Fruit fly (Drosophila melanogaster): Measurements from ENCODE around the gene CG7142.

Gene CG7142

DNA sequence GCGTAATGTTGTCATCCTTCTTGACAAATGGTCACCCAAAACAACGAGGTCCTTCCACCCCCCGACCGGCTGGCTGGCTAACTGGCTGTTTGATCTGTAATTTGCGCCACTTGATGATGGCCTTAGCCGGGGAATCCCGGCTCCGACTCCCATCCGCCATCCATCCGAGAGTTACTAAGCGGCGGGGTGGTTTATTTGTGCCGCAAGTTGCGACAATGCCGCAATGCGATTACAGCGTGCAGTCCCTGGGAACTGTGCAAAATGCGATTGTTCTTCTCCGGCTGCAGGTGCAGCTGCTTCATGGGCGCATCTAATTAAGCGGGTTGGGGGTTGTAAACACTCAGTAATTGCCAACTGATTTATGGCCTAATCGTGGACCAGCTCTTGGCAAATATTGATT is 19.3 kb downstream of the CG7142 start:
- TF ChIP-seq emc (GFP tag; optimal IDR thresholded peaks at IDR 0.05), result no peak
- peak; percentile 71 for TF ChIP-seq gsb-n (tag; optimal IDR thresholded peaks at IDR 0.05)
- no peak for TF ChIP-seq CG2120 (GFP tag; optimal IDR thresholded peaks at IDR 0.05)
- no peak for TF ChIP-seq z (GFP tag; IDR thresholded peaks at IDR 0.05)
- TF ChIP-seq CG17359 (tag; optimal IDR thresholded peaks at IDR 0.05), result no peak
- TF ChIP-seq nerfin-1 (tag; optimal IDR thresholded peaks at IDR 0.05), result peak; percentile 53
- TF ChIP-seq pros (GFP tag; optimal IDR thresholded peaks at IDR 0.05), result peak; percentile 40

DNA sequence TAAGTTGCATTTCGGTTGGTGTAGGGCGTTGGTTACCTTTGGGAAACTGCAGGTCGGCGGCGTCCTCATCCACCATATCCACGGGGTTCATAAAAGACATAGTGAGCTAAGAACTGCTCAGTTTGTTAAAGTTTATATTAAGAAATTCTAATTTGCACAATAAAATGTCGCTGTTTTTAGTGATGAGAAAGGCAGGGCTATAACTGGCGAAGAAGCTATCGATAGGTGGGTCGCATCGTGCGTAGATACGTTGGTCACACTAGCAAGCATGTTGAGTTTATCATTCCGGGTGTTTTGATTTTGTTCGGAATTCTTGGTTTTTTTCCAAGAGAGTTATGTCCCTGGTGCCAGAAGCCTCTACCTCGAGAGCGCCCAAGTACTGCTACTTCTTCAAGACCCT is 24.0 kb downstream of the CG7142 start, which contains the start of the genes Ada2a, Polr2D, Tgs1 and moi:
Gene Ada2a (minus strand): TSS at position 207 of the 400 bp plus-strand sequence.
Gene Polr2D (minus strand): TSS at position 207 of the 400 bp plus-strand sequence.
Gene Tgs1 (plus strand): TSS at position 250 of the 400 bp plus-strand sequence.
Gene moi (plus strand): TSS at position 250 of the 400 bp plus-strand sequence.
- TF ChIP-seq Hsf (GFP tag; optimal IDR thresholded peaks at IDR 0.05), result no peak
- no peak for TF ChIP-seq CG13424 (tag; optimal IDR thresholded peaks at IDR 0.05)
- TF ChIP-seq CG10321 (GFP tag; IDR thresholded peaks at IDR 0.05), result no peak
- TF ChIP-seq CG14860 (GFP tag; IDR thresholded peaks at IDR 0.05; ENCODE audit: partially characterized antibody), result peak; percentile 67
- TF ChIP-seq twi (tag; optimal IDR thresholded peaks at IDR 0.05), result no peak
- peak; percentile 78 for TF ChIP-seq CG9797 (GFP tag; optimal IDR thresholded peaks at IDR 0.05)
- TF ChIP-seq Sry-δ (GFP tag; optimal IDR thresholded peaks at IDR 0.05), result peak; percentile 92
- 0 out of 2 replicates have a peak, but pooled peaks have one; percentile 33 for TF ChIP-seq CG3847 (GFP tag; IDR thresholded peaks at IDR 0.05)
- no peak for TF ChIP-seq Dek (tag; optimal IDR thresholded peaks at IDR 0.05)
- TF ChIP-seq CG9932 (GFP tag; IDR thresholded peaks at IDR 0.05), result peak; percentile 44
- TF ChIP-seq nerfin-2 (GFP tag; IDR thresholded peaks at IDR 0.05; ENCODE audit: partially characterized antibody), result no peak
- no peak for TF ChIP-seq Abd-B (GFP tag; optimal IDR thresholded peaks at IDR 0.05)
- TF ChIP-seq CG7963 (GFP tag; IDR thresholded peaks at IDR 0.05; ENCODE audit: partially characterized antibody), result peak; percentile 46; the same call in 2 of the 3 replicates
- TF ChIP-seq Hr3 (GFP tag; optimal IDR thresholded peaks at IDR 0.05), result no peak
- TF ChIP-seq ab (GFP tag; optimal IDR thresholded peaks at IDR 0.05), result no peak
- no peak for TF ChIP-seq Fer3 (tag; optimal IDR thresholded peaks at IDR 0.05)
- TF ChIP-seq jigr1 (GFP tag; IDR thresholded peaks at IDR 0.05), result no peak
- TF ChIP-seq CG8388 (GFP tag; optimal IDR thresholded peaks at IDR 0.05), result no peak
- TF ChIP-seq CG6175 (GFP tag; IDR thresholded peaks at IDR 0.05), result no peak
- peak; percentile 74; the same call in 2 of the 3 replicates for TF ChIP-seq mld (GFP tag; IDR thresholded peaks at IDR 0.05; ENCODE audit: partially characterized antibody)
- peak; percentile 73; the same call in 1 of the 3 replicates for TF ChIP-seq CG34422 (GFP tag; IDR thresholded peaks at IDR 0.05)
- peak; percentile 7 for TF ChIP-seq nmo (GFP tag; optimal IDR thresholded peaks at IDR 0.05)
- TF ChIP-seq dmrt99B (tag; optimal IDR thresholded peaks at IDR 0.05), result no peak
- no peak for TF ChIP-seq CG7786 (GFP tag; optimal IDR thresholded peaks at IDR 0.05)
- no peak for TF ChIP-seq Bdp1 (GFP tag; optimal IDR thresholded peaks at IDR 0.05)
- no peak for TF ChIP-seq gce (GFP tag; IDR thresholded peaks at IDR 0.05)
- no peak for TF ChIP-seq trh (GFP tag; optimal IDR thresholded peaks at IDR 0.05)
- peak; percentile 47; the same call in 1 of the 2 replicates for TF ChIP-seq tna (GFP tag; IDR thresholded peaks at IDR 0.05; ENCODE audit: partially characterized antibody)
- no peak for TF ChIP-seq CG12236 (GFP tag; optimal IDR thresholded peaks at IDR 0.05)
- peak; percentile 72 for TF ChIP-seq pzg (GFP tag; optimal IDR thresholded peaks at IDR 0.05)
- no peak for TF ChIP-seq Rfx (GFP tag; IDR thresholded peaks at IDR 0.05)
- TF ChIP-seq crc (GFP tag; optimal IDR thresholded peaks at IDR 0.05), result no peak
- peak; percentile 5 for TF ChIP-seq Nf-YC (tag; optimal IDR thresholded peaks at IDR 0.05)
- no peak for TF ChIP-seq emc (GFP tag; optimal IDR thresholded peaks at IDR 0.05)
- TF ChIP-seq CHES-1-like (GFP tag; optimal IDR thresholded peaks at IDR 0.05), result peak; percentile 63
- no peak for TF ChIP-seq Max (GFP tag; optimal IDR thresholded peaks at IDR 0.05)
- TF ChIP-seq CG7839 (tag; optimal IDR thresholded peaks at IDR 0.05), result no peak
- peak; percentile 57 for TF ChIP-seq ato (GFP tag; IDR thresholded peaks at IDR 0.05; ENCODE audit: partially characterized antibody)
- no peak for TF ChIP-seq repo (GFP tag; optimal IDR thresholded peaks at IDR 0.05)
- TF ChIP-seq Doc3 (GFP tag; IDR thresholded peaks at IDR 0.05; ENCODE audit: partially characterized antibody), result peak; percentile 76
- no peak for TF ChIP-seq CTCF (GFP tag; optimal IDR thresholded peaks at IDR 0.05)
- no peak for TF ChIP-seq CG18764 (GFP tag; optimal IDR thresholded peaks at IDR 0.05)
- TF ChIP-seq CG16813 (GFP tag; IDR thresholded peaks at IDR 0.05; ENCODE audit: partially characterized antibody), result peak; percentile 80
